Worm (Caenorhabditis elegans) whole organism, L4 larva: Measurements from ENCODE around the gene str-165.

ENCODE experiments used
- F10B5.3 ChIP-seq: sonication (generic microtip); optimal IDR thresholded peaks from 2 replicates; lab custom pipeline; 2016; ENCODE audit warnings: mild to moderate bottlenecking, missing genetic modification characterization, missing compliant biosample characterization
- F37D6.2 ChIP-seq: sonication (generic microtip); optimal IDR thresholded peaks from 2 replicates; lab custom pipeline; 2016; ENCODE audit warnings: mild to moderate bottlenecking, missing genetic modification characterization, missing compliant biosample characterization
- T20F7.1 ChIP-seq: fragments of 200-800 bp; sonication (Bioruptor generic); optimal IDR thresholded peaks from 2 replicates; lab custom pipeline; 2018; ENCODE audit warnings: mild to moderate bottlenecking, missing genetic modification characterization, missing compliant biosample characterization
- ZK546.5 ChIP-seq, 2 experiments: sonication (generic microtip); optimal IDR thresholded peaks; 2 replicates each; lab custom pipeline; 2017; ENCODE audit warnings: missing biosample characterization in 2 of 2, missing genetic modification characterization in 2 of 2
- aha-1 ChIP-seq: fragments of 150-350 bp; peaks from one replicate; lab custom pipeline; 2014; ENCODE audit warnings: missing biosample characterization, missing genetic modification characterization
- arid-1 ChIP-seq: fragments of 200-800 bp; sonication (Bioruptor generic); conservative IDR thresholded peaks from 2 replicates; pipeline ENCODE4 v1.3.6; 2022; ENCODE audit warnings: missing genetic modification reagents, missing genetic modification characterization, missing compliant biosample characterization
- attf-4 ChIP-seq: sonication (generic microtip); optimal IDR thresholded peaks from 3 replicates; lab custom pipeline; 2017; ENCODE audit warnings: missing biosample characterization, missing genetic modification characterization
- ceh-28 ChIP-seq: fragments of 150-350 bp; optimal IDR thresholded peaks from 2 replicates; lab custom pipeline; 2014; ENCODE audit warnings: missing biosample characterization, missing genetic modification reagents, missing genetic modification characterization
- ceh-82 ChIP-seq: sonication (generic microtip); optimal IDR thresholded peaks from 2 replicates; lab custom pipeline; 2017; ENCODE audit warnings: missing biosample characterization, missing genetic modification characterization
- daf-12 ChIP-seq: fragments of 150-350 bp; optimal IDR thresholded peaks from 2 replicates; lab custom pipeline; 2014; ENCODE audit warnings: missing biosample characterization, missing genetic modification reagents, missing genetic modification characterization
- daf-16 ChIP-seq, 3 experiments: sonication (generic microtip); optimal IDR thresholded peaks; 2 replicates each; lab custom pipeline; 2016 to 2017; ENCODE audit warnings: missing genetic modification characterization in 3 of 3, missing genetic modification reagents in 3 of 3, mild to moderate bottlenecking in 2 of 3, missing compliant biosample characterization in 2 of 3, missing biosample characterization in 1 of 3, moderate library complexity in 1 of 3
- daf-19 ChIP-seq: fragments of 200-800 bp; sonication (Bioruptor generic); conservative IDR thresholded peaks from 2 replicates; pipeline ENCODE4 v1.3.6; 2022; ENCODE audit warnings: missing genetic modification characterization, missing compliant biosample characterization
- dmd-6 ChIP-seq: fragments of 200-800 bp; sonication (Bioruptor generic); IDR thresholded peaks from 2 replicates; pipeline ENCODE4 v1.3.6; 2022; ENCODE audit warnings: missing genetic modification reagents, missing genetic modification characterization, missing compliant biosample characterization
- dpl-1 ChIP-seq: fragments of 150-350 bp; optimal IDR thresholded peaks from 2 replicates; lab custom pipeline; 2014; ENCODE audit warnings: missing biosample characterization, missing genetic modification reagents, missing genetic modification characterization
- duxl-1 ChIP-seq: sonication (generic microtip); optimal IDR thresholded peaks from 2 replicates; lab custom pipeline; 2016; ENCODE audit warnings: mild to moderate bottlenecking, missing genetic modification characterization, moderate library complexity, missing compliant biosample characterization; ENCODE audit not compliant: poor library complexity
- hif-1 ChIP-seq, 2 experiments: sonication (generic microtip); optimal IDR thresholded peaks; 2 replicates each; lab custom pipeline; 2016 to 2017; ENCODE audit warnings: missing compliant biosample characterization in 2 of 2, missing genetic modification characterization in 2 of 2, missing genetic modification reagents in 2 of 2, missing genotype in 2 of 2, mild to moderate bottlenecking in 1 of 2
- hlh-30 ChIP-seq: sonication (generic microtip); optimal IDR thresholded peaks from 2 replicates; lab custom pipeline; 2017; ENCODE audit warnings: antibody characterized with exemption, mild to moderate bottlenecking, missing genetic modification characterization, missing compliant biosample characterization; ENCODE audit not compliant: insufficient read depth
- hmg-1.1 ChIP-seq: fragments of 200-800 bp; sonication (Bioruptor generic); IDR thresholded peaks from 2 replicates; pipeline ENCODE4 v1.3.6; 2022; ENCODE audit warnings: missing genetic modification reagents, missing genetic modification characterization, missing compliant biosample characterization
- lin-13 ChIP-seq: fragments of 150-350 bp; optimal IDR thresholded peaks from 2 replicates; lab custom pipeline; 2014; ENCODE audit warnings: missing biosample characterization, missing genetic modification reagents, missing genetic modification characterization
- lin-29 ChIP-seq: fragments of 200-800 bp; sonication (Bioruptor generic); IDR thresholded peaks from 2 replicates; pipeline ENCODE4 v1.3.6; 2022; ENCODE audit warnings: missing genetic modification reagents, missing genetic modification characterization, missing compliant biosample characterization
- lsy-2 ChIP-seq, 2 experiments: fragments of 150-350 bp in 1 of 2; sonication (generic microtip) in 1 of 2; optimal IDR thresholded peaks; 2 replicates each; lab custom pipeline; 2014 to 2017; ENCODE audit warnings: missing biosample characterization in 2 of 2, missing genetic modification characterization in 2 of 2
- mes-2 ChIP-seq: sonication (generic microtip); optimal IDR thresholded peaks from 2 replicates; lab custom pipeline; 2016; ENCODE audit warnings: missing genotype, mild to moderate bottlenecking, missing genetic modification characterization, missing compliant biosample characterization; ENCODE audit not compliant: poor library complexity, severe bottlenecking
- mxl-3 ChIP-seq: fragments of 200-800 bp; sonication (Bioruptor generic); optimal IDR thresholded peaks from 2 replicates; lab custom pipeline; 2018; ENCODE audit warnings: mild to moderate bottlenecking, missing genetic modification characterization, missing compliant biosample characterization
- nhr-102 ChIP-seq: sonication (generic microtip); optimal IDR thresholded peaks from 2 replicates; lab custom pipeline; 2016; ENCODE audit warnings: mild to moderate bottlenecking, missing genetic modification characterization, moderate library complexity, missing compliant biosample characterization
- nhr-11 ChIP-seq: fragments of 150-350 bp; optimal IDR thresholded peaks from 2 replicates; lab custom pipeline; 2014; ENCODE audit warnings: missing biosample characterization, missing genetic modification characterization
- nhr-25 ChIP-seq: sonication (generic microtip); optimal IDR thresholded peaks from 2 replicates; lab custom pipeline; 2017; ENCODE audit warnings: missing genetic modification characterization, mild to moderate bottlenecking, missing compliant biosample characterization, antibody characterized with exemption, moderate library complexity, borderline replicate concordance; ENCODE audit not compliant: insufficient read depth
- nhr-28 ChIP-seq: fragments of 150-350 bp; optimal IDR thresholded peaks from 2 replicates; lab custom pipeline; 2014; ENCODE audit warnings: missing biosample characterization, missing genetic modification characterization
- nhr-48 ChIP-seq: sonication (generic microtip); optimal IDR thresholded peaks from 2 replicates; lab custom pipeline; 2016; ENCODE audit warnings: mild to moderate bottlenecking, missing genetic modification characterization, missing compliant biosample characterization
- nhr-6 ChIP-seq: fragments of 150-350 bp; optimal IDR thresholded peaks from 2 replicates; lab custom pipeline; 2014; ENCODE audit warnings: missing biosample characterization, missing genetic modification characterization
- pha-4 ChIP-seq, 2 experiments: fragments of 150-350 bp in 1 of 2; fragments of 200-800 bp in 1 of 2; sonication (Bioruptor generic) in 1 of 2; IDR thresholded peaks in 1 of 2; optimal IDR thresholded peaks in 1 of 2; 2 replicates each; pipeline versions ENCODE4 v1.3.6 to Lab custom; 2014 to 2022; ENCODE audit warnings: missing genetic modification characterization in 2 of 2, missing genetic modification reagents in 2 of 2, missing biosample characterization in 1 of 2, missing compliant biosample characterization in 1 of 2
- php-3 ChIP-seq: fragments of 200-800 bp; sonication (Bioruptor generic); IDR thresholded peaks from 2 replicates; pipeline ENCODE4 v1.3.6; 2022; ENCODE audit warnings: missing genetic modification reagents, missing genetic modification characterization, missing compliant biosample characterization
- pqm-1 ChIP-seq: sonication (generic microtip); optimal IDR thresholded peaks from 2 replicates; lab custom pipeline; 2017; ENCODE audit warnings: missing biosample characterization, missing genetic modification characterization
- rbr-2 ChIP-seq: sonication (generic microtip); optimal IDR thresholded peaks from 2 replicates; lab custom pipeline; 2016; ENCODE audit warnings: missing genotype, missing genetic modification characterization, missing compliant biosample characterization
- unc-130 ChIP-seq: sonication (generic microtip); optimal IDR thresholded peaks from 2 replicates; lab custom pipeline; 2016; ENCODE audit warnings: missing genetic modification reagents, missing genetic modification characterization, missing compliant biosample characterization
- unc-62 ChIP-seq, 3 experiments: fragments of 150-350 bp in 1 of 3; sonication (generic microtip); optimal IDR thresholded peaks in 2 of 3; peaks in 1 of 3; 1 replicate in 1 of 3; 2 replicates in 2 of 3; lab custom pipeline; 2014 to 2017; ENCODE audit warnings: missing biosample characterization in 3 of 3, missing genetic modification characterization in 3 of 3, missing genetic modification reagents in 3 of 3, missing genotype in 1 of 3
- zfp-2 ChIP-seq: sonication (generic microtip); optimal IDR thresholded peaks from 2 replicates; lab custom pipeline; 2016; ENCODE audit warnings: mild to moderate bottlenecking, missing genetic modification characterization, missing compliant biosample characterization
- zip-2 ChIP-seq: fragments of 150-350 bp; optimal IDR thresholded peaks from 2 replicates; lab custom pipeline; 2014; ENCODE audit warnings: missing biosample characterization, missing genetic modification characterization
- ztf-11 ChIP-seq: fragments of 150-350 bp; optimal IDR thresholded peaks from 2 replicates; lab custom pipeline; 2014; ENCODE audit warnings: missing biosample characterization, missing genetic modification characterization

The str-165 gene

DNA sequence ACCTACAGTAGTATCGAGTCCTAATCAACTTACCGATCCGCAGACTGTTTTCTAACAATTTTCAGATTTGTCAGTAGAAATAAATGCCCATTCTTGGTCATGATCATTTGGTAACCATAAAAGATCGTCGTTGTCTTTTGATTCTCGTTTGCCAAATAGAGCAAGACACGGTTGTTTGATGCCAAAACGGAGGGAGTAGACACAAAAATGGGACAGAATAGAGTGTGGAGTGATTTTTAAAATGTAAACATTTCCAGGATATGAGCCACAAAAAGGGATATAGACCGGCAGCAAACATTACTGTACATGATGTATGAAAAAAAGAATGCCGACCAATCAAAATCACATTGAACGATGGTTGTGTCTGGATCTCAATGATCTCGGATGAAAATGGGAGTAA lies 14.0 kb upstream of the str-165 start, which contains the start of gene F55B12.2:
TSS of gene F55B12.2 (minus strand) at position 101 of the 400 bp plus-strand sequence.
- TF ChIP-seq aha-1 (peak; percentile 9), nhr-25 (no peak)

- TF ChIP-seq nhr-102 (tag; lab: Kevin White, UChicago) (no peak), daf-12 (no peak), daf-16 (GFP tag; optimal IDR thresholded peaks at IDR 0.05; lab: Kevin White, UChicago) (no peak), daf-16 (tag; optimal IDR thresholded peaks at IDR 0.05; lab: Kevin White, UChicago) (peak; percentile 38), unc-130 (GFP tag; lab: Kevin White, UChicago) (no peak), F37D6.2 (tag; lab: Kevin White, UChicago) (peak; percentile 36), ceh-82 (tag; lab: Kevin White, UChicago) (no peak), dmd-6 (GFP tag; lab: Robert Waterston, UW) (peak; percentile 70), hlh-30 (tag; lab: Kevin White, UChicago) (peak; percentile 66), aha-1 (peak; percentile 98), pqm-1 (tag; lab: Kevin White, UChicago) (no peak), nhr-48 (tag; lab: Kevin White, UChicago) (peak; percentile 36), zip-2 (tag; lab: Kevin White, UChicago) (no peak), lin-13 (GFP tag; lab: Kevin White, UChicago) (peak; percentile 66), nhr-11 (tag; lab: Kevin White, UChicago) (peak; percentile 60), unc-62 (GFP tag; optimal IDR thresholded peaks at IDR 0.05 in 1 of 2; lab: Kevin White, UChicago) (peak in 1 of 2 experiments; percentile 59), unc-62 (tag; optimal IDR thresholded peaks at IDR 0.05; lab: Kevin White, UChicago) (no peak), dpl-1 (GFP tag; lab: Kevin White, UChicago) (peak; percentile 76), lsy-2 (tag; optimal IDR thresholded peaks at IDR 0.05; lab: Kevin White, UChicago) (peak in 1 of 2 experiments; percentile 83), php-3 (GFP tag; lab: Robert Waterston, UW) (peak; percentile 71), attf-4 (tag; lab: Kevin White, UChicago) (no peak), arid-1 (GFP tag; lab: Robert Waterston, UW) (0 out of 2 replicates have a peak, but pooled peaks have one; percentile 33), mxl-3 (GFP tag; lab: Kevin White, UChicago) (peak; percentile 57), F10B5.3 (tag; lab: Kevin White, UChicago) (peak; percentile 23), rbr-2 (tag; lab: Kevin White, UChicago) (peak; percentile 74), nhr-28 (tag; lab: Kevin White, UChicago) (peak; percentile 52), nhr-6 (tag; lab: Kevin White, UChicago) (peak; percentile 89), duxl-1 (tag; lab: Kevin White, UChicago) (peak; percentile 66), T20F7.1 (peak; percentile 67), daf-19 (no peak), ztf-11 (tag; lab: Kevin White, UChicago) (no peak), pha-4 (GFP tag; IDR thresholded peaks at IDR 0.05; lab: Robert Waterston, UW) (peak; percentile 30; the same call in 1 of the 2 replicates), pha-4 (tag; optimal IDR thresholded peaks at IDR 0.05; lab: Kevin White, UChicago) (peak; percentile 47), ZK546.5 (tag; optimal IDR thresholded peaks at IDR 0.05; lab: Kevin White, UChicago) (no peak), zfp-2 (tag; lab: Kevin White, UChicago) (no peak), hmg-1.1 (GFP tag; lab: Robert Waterston, UW) (0 out of 2 replicates have a peak, but pooled peaks have one; percentile 59), hif-1 (tag; optimal IDR thresholded peaks at IDR 0.05; lab: Kevin White, UChicago) (peak in 1 of 2 experiments; percentile 65), ceh-28 (no peak), lin-29 (GFP tag; lab: Robert Waterston, UW) (no peak), mes-2 (tag; lab: Kevin White, UChicago) (peak; percentile 84)
- TF ChIP-seq, all 104 proteins: peak for 24
Observed at ce11 chrV:13818824-13819408, 12.0 kb upstream of the str-165 start, which contains the start of gene sel-10. sel-10 (plus strand) TSS chrV:13819361.
